Worm (Caenorhabditis elegans) whole organism, early embryonic: Measurements from ENCODE around the gene col-176.

Source experiments
- aly-1 ChIP-seq: sonication (generic microtip); optimal IDR thresholded peaks from 2 replicates; lab custom pipeline; 2016; ENCODE audit warnings: missing genetic modification characterization, missing compliant biosample characterization
- ama-1 ChIP-seq: fragments of 150-350 bp; optimal IDR thresholded peaks from 2 replicates; lab custom pipeline; 2014
- flt-1 ChIP-seq: fragments of 200-800 bp; sonication (Bioruptor generic); IDR thresholded peaks from 2 replicates; pipeline ENCODE4 v1.3.6; 2022; ENCODE audit warnings: missing genetic modification characterization, missing compliant biosample characterization
- hnd-1 ChIP-seq: sonication (generic microtip); optimal IDR thresholded peaks from 2 replicates; lab custom pipeline; 2016; ENCODE audit warnings: missing genetic modification characterization, missing compliant biosample characterization
- scrt-1 ChIP-seq: fragments of 200-800 bp; sonication (Bioruptor generic); IDR thresholded peaks from 2 replicates; pipeline ENCODE4 v1.3.6; 2022; ENCODE audit warnings: missing genetic modification characterization, missing compliant biosample characterization
- sea-1 ChIP-seq: fragments of 200-800 bp; sonication (Bioruptor generic); conservative IDR thresholded peaks from 2 replicates; pipeline ENCODE4 v1.3.6; 2022; ENCODE audit warnings: missing genetic modification characterization, missing compliant biosample characterization

- no peak for TF ChIP-seq flt-1
- no peak for TF ChIP-seq ama-1
- no peak for TF ChIP-seq hnd-1 (tag; lab: Kevin White, UChicago)
- TF ChIP-seq sea-1 (GFP tag; lab: Robert Waterston, UW), result no peak
- TF ChIP-seq aly-1, result no peak
- TF ChIP-seq scrt-1 (GFP tag; lab: Robert Waterston, UW), result no peak
These were observed 45.6 kb downstream of the col-176 start for ce11 chrX:10123015-10123414.
